Worm (Caenorhabditis elegans): ENCODE measurements around the gene nadk-1.

Gene nadk-1

ce11 chrIV:1419795-1420509, 36.9 kb upstream of the nadk-1 start, which contains the start of gene Y77E11A.7 (continued):
- TF ChIP-seq nhr-6 (tag; optimal IDR thresholded peaks at IDR 0.05) (peak; percentile 70), spr-1 (tag; optimal IDR thresholded peaks at IDR 0.05) (peak; percentile 11), ZK546.5 (tag; optimal IDR thresholded peaks at IDR 0.05) (peak in 1 of 2 experiments; percentile 0), duxl-1 (tag; optimal IDR thresholded peaks at IDR 0.05; ENCODE audit: poor library complexity) (no peak), ama-1 (optimal IDR thresholded peaks at IDR 0.05) (peak; percentile 67), nhr-102 (tag; optimal IDR thresholded peaks at IDR 0.05) (peak; percentile 10), daf-16 (GFP tag; optimal IDR thresholded peaks at IDR 0.05) (no peak), daf-16 (tag; optimal IDR thresholded peaks at IDR 0.05) (peak; percentile 62), vab-7 (GFP tag; IDR thresholded peaks at IDR 0.05) (0 out of 2 replicates have a peak, but pooled peaks have one; percentile 55), egl-43 (GFP tag; IDR thresholded peaks at IDR 0.05) (no peak), hmg-1.1 (GFP tag; IDR thresholded peaks at IDR 0.05) (peak; percentile 91), ceh-20 (GFP tag; IDR thresholded peaks at IDR 0.05) (peak; percentile 61; the same call in 1 of the 2 replicates), aly-2 (tag; optimal IDR thresholded peaks at IDR 0.05) (no peak), Y75B8A.6 (GFP tag; IDR thresholded peaks at IDR 0.05) (no peak), dve-1 (tag; optimal IDR thresholded peaks at IDR 0.05; ENCODE audit: insufficient read depth) (peak; percentile 82), lin-1 (GFP tag; IDR thresholded peaks at IDR 0.05) (no peak), nhr-76 (tag; optimal IDR thresholded peaks at IDR 0.05) (no peak), hif-1 (tag; optimal IDR thresholded peaks at IDR 0.05) (peak in 1 of 2 experiments; percentile 92), mxl-2 (GFP tag; conservative IDR thresholded peaks at IDR 0.05) (no peak), ztf-7 (tag; optimal IDR thresholded peaks at IDR 0.05) (no peak), mdl-1 (tag; optimal IDR thresholded peaks at IDR 0.05) (peak; percentile 72 to 88), lim-7 (GFP tag; IDR thresholded peaks at IDR 0.05) (no peak), unc-39 (tag; optimal IDR thresholded peaks at IDR 0.05) (no peak)

ce11 chrIV:1420603-1421002, 36.3 kb upstream of the nadk-1 start, which contains the start of gene jtr-1:
jtr-1 (plus strand) TSS chrIV:1420929.
- TF ChIP-seq F49E8.2 (tag; optimal IDR thresholded peaks at IDR 0.05; ENCODE audit: borderline replicate concordance) (peak; percentile 62), daf-19 (GFP tag; conservative IDR thresholded peaks at IDR 0.05) (no peak)

- TF ChIP-seq daf-12 (tag; optimal IDR thresholded peaks at IDR 0.05) = no peak
- no peak for TF ChIP-seq arid-1 (GFP tag; conservative IDR thresholded peaks at IDR 0.05)
- no peak for TF ChIP-seq nhr-11 (tag; optimal IDR thresholded peaks at IDR 0.05)
- no peak for TF ChIP-seq daf-16 (GFP tag; optimal IDR thresholded peaks at IDR 0.05)
- no peak for TF ChIP-seq daf-16 (tag; optimal IDR thresholded peaks at IDR 0.05)
- TF ChIP-seq mep-1 (tag; optimal IDR thresholded peaks at IDR 0.05) = no peak
- no peak for TF ChIP-seq ceh-28 (tag; optimal IDR thresholded peaks at IDR 0.05)
- no peak for TF ChIP-seq set-16 (GFP tag; IDR thresholded peaks at IDR 0.05)
- no peak for TF ChIP-seq F49E8.2 (tag; optimal IDR thresholded peaks at IDR 0.05; ENCODE audit: borderline replicate concordance)
- TF ChIP-seq hlh-11 (tag; optimal IDR thresholded peaks at IDR 0.05) = no peak
- TF ChIP-seq aha-1 (tag) = no peak
- TF ChIP-seq attf-4 (tag; optimal IDR thresholded peaks at IDR 0.05) = no peak
- TF ChIP-seq lin-13 (GFP tag; optimal IDR thresholded peaks at IDR 0.05) = no peak
- no peak for TF ChIP-seq lsy-2 (tag; optimal IDR thresholded peaks at IDR 0.05)
- TF ChIP-seq nhr-42 (GFP tag; IDR thresholded peaks at IDR 0.05) = no peak
- TF ChIP-seq mdl-1 (tag; optimal IDR thresholded peaks at IDR 0.05) = no peak
- TF ChIP-seq madf-9 (GFP tag; conservative IDR thresholded peaks at IDR 0.05) = no peak
- no peak for TF ChIP-seq R02D3.7 (tag; optimal IDR thresholded peaks at IDR 0.05)
Observed at ce11 chrIV:1424962-1425361, 31.9 kb upstream of the nadk-1 start, which contains the start of gene Y77E11A.8. Y77E11A.8 (minus strand) TSS chrIV:1425062.
